Worm (Caenorhabditis elegans) whole organism, L3 larva: ENCODE results near the gene F19G12.4.

Experiments used
- R02D3.7 ChIP-seq: fragments of 150-350 bp; optimal IDR thresholded peaks from 2 replicates; lab custom pipeline; 2014; ENCODE audit warnings: missing biosample characterization, missing genetic modification characterization
- ZK546.5 ChIP-seq: sonication (generic microtip); optimal IDR thresholded peaks from 2 replicates; lab custom pipeline; 2017; ENCODE audit warnings: missing biosample characterization, missing genetic modification characterization
- aly-2 ChIP-seq: fragments of 150-350 bp; optimal IDR thresholded peaks from 2 replicates; lab custom pipeline; 2014; ENCODE audit warnings: missing biosample characterization, missing genetic modification characterization
- ama-1 ChIP-seq: fragments of 150-350 bp; optimal IDR thresholded peaks from 2 replicates; lab custom pipeline; 2018
- ceh-28 ChIP-seq: fragments of 150-350 bp; optimal IDR thresholded peaks from 2 replicates; lab custom pipeline; 2014; ENCODE audit warnings: missing biosample characterization, missing genetic modification reagents, missing genetic modification characterization
- ceh-82 ChIP-seq: fragments of 150-350 bp; optimal IDR thresholded peaks from 2 replicates; lab custom pipeline; 2014; ENCODE audit warnings: missing biosample characterization, missing genetic modification characterization
- ceh-9 ChIP-seq: sonication (generic microtip); optimal IDR thresholded peaks from 2 replicates; lab custom pipeline; 2018; ENCODE audit warnings: missing biosample characterization, missing genetic modification characterization
- daf-12 ChIP-seq: fragments of 150-350 bp; optimal IDR thresholded peaks from 2 replicates; lab custom pipeline; 2014; ENCODE audit warnings: missing biosample characterization, missing genetic modification reagents, missing genetic modification characterization
- egl-27 ChIP-seq: sonication (generic microtip); optimal IDR thresholded peaks from 4 replicates; lab custom pipeline; 2017; ENCODE audit warnings: missing biosample characterization, missing genetic modification reagents, missing genetic modification characterization
- egl-5 ChIP-seq: fragments of 150-350 bp; optimal IDR thresholded peaks from 2 replicates; lab custom pipeline; 2017; ENCODE audit warnings: missing biosample characterization, missing genetic modification reagents, missing genetic modification characterization, inconsistent platforms
- elt-1 ChIP-seq: fragments of 150-350 bp; optimal IDR thresholded peaks from 2 replicates; lab custom pipeline; 2014; ENCODE audit warnings: missing biosample characterization, missing genetic modification characterization
- elt-2 ChIP-seq: sonication (generic microtip); optimal IDR thresholded peaks from 2 replicates; lab custom pipeline; 2016; ENCODE audit warnings: missing genetic modification reagents, mild to moderate bottlenecking, missing genetic modification characterization, missing compliant biosample characterization
- elt-3 ChIP-seq, 3 experiments: fragments of 150-350 bp in 1 of 3; sonication (generic microtip) in 2 of 3; optimal IDR thresholded peaks; 2 replicates in 2 of 3; 4 replicates in 1 of 3; lab custom pipeline; 2014 to 2017; ENCODE audit warnings: missing biosample characterization in 3 of 3, missing genetic modification characterization in 3 of 3
- eor-1 ChIP-seq, 2 experiments: fragments of 150-350 bp; optimal IDR thresholded peaks; 2 replicates each; lab custom pipeline; 2014 to 2018; ENCODE audit warnings: missing biosample characterization in 2 of 2, missing genetic modification characterization in 2 of 2
- fkh-10 ChIP-seq: sonication (generic microtip); optimal IDR thresholded peaks from 2 replicates; lab custom pipeline; 2017; ENCODE audit warnings: missing biosample characterization, missing genetic modification reagents, missing genetic modification characterization
- fos-1 ChIP-seq: fragments of 150-350 bp; optimal IDR thresholded peaks from 2 replicates; lab custom pipeline; 2014; ENCODE audit warnings: missing biosample characterization, missing genetic modification characterization
- hmg-11 ChIP-seq: sonication (generic microtip); optimal IDR thresholded peaks from 2 replicates; lab custom pipeline; 2016; ENCODE audit warnings: missing genetic modification characterization, missing compliant biosample characterization
- jun-1 ChIP-seq: fragments of 150-350 bp; optimal IDR thresholded peaks from 2 replicates; lab custom pipeline; 2014; ENCODE audit warnings: missing biosample characterization, missing genetic modification reagents, missing genetic modification characterization
- lin-15B ChIP-seq: fragments of 150-350 bp; optimal IDR thresholded peaks from 2 replicates; lab custom pipeline; 2014; ENCODE audit warnings: missing biosample characterization, missing genetic modification characterization
- lin-39 ChIP-seq: fragments of 150-350 bp; optimal IDR thresholded peaks from 2 replicates; lab custom pipeline; 2018; ENCODE audit warnings: missing biosample characterization, missing genetic modification reagents, missing genetic modification characterization
- lsy-12 ChIP-seq: sonication (generic microtip); optimal IDR thresholded peaks from 2 replicates; lab custom pipeline; 2016; ENCODE audit warnings: mild to moderate bottlenecking, missing genetic modification characterization, missing compliant biosample characterization
- mdl-1 ChIP-seq: fragments of 150-350 bp; optimal IDR thresholded peaks from 2 replicates; lab custom pipeline; 2014; ENCODE audit warnings: missing biosample characterization, missing genetic modification characterization
- mml-1 ChIP-seq: fragments of 150-350 bp; sonication (generic microtip); optimal IDR thresholded peaks from 3 replicates; lab custom pipeline; 2014; ENCODE audit warnings: missing biosample characterization, missing genetic modification characterization
- nfya-1 ChIP-seq: sonication (generic microtip); optimal IDR thresholded peaks from 2 replicates; lab custom pipeline; 2017; ENCODE audit warnings: missing genetic modification characterization, mild to moderate bottlenecking, missing compliant biosample characterization, antibody characterized with exemption, moderate library complexity; ENCODE audit not compliant: insufficient read depth
- nhr-11 ChIP-seq: fragments of 150-350 bp; optimal IDR thresholded peaks from 2 replicates; lab custom pipeline; 2014; ENCODE audit warnings: missing biosample characterization, missing genetic modification characterization
- nhr-12 ChIP-seq: fragments of 150-350 bp; optimal IDR thresholded peaks from 2 replicates; lab custom pipeline; 2014; ENCODE audit warnings: missing biosample characterization, missing genetic modification characterization
- nhr-23 ChIP-seq: fragments of 150-350 bp; optimal IDR thresholded peaks from 2 replicates; lab custom pipeline; 2014; ENCODE audit warnings: missing biosample characterization, missing genetic modification reagents, missing genetic modification characterization
- nhr-237 ChIP-seq: fragments of 150-350 bp; optimal IDR thresholded peaks from 2 replicates; lab custom pipeline; 2014; ENCODE audit warnings: missing biosample characterization, missing genetic modification characterization
- nhr-25 ChIP-seq: sonication (generic microtip); optimal IDR thresholded peaks from 2 replicates; lab custom pipeline; 2017; ENCODE audit warnings: missing biosample characterization, missing genetic modification characterization
- nhr-28 ChIP-seq: fragments of 150-350 bp; optimal IDR thresholded peaks from 2 replicates; lab custom pipeline; 2014; ENCODE audit warnings: missing biosample characterization, missing genetic modification characterization
- nhr-43 ChIP-seq: sonication (generic microtip); optimal IDR thresholded peaks from 2 replicates; lab custom pipeline; 2016; ENCODE audit warnings: mild to moderate bottlenecking, missing genetic modification characterization, missing compliant biosample characterization; ENCODE audit not compliant: poor library complexity, severe bottlenecking
- nhr-67 ChIP-seq: fragments of 150-350 bp; optimal IDR thresholded peaks from 2 replicates; lab custom pipeline; 2014; ENCODE audit warnings: missing biosample characterization, missing genetic modification characterization
- nhr-76 ChIP-seq: fragments of 150-350 bp; sonication (generic microtip); optimal IDR thresholded peaks from 5 replicates; lab custom pipeline; 2014; ENCODE audit warnings: missing biosample characterization, missing genetic modification characterization
- nhr-77 ChIP-seq: fragments of 150-350 bp; optimal IDR thresholded peaks from 2 replicates; lab custom pipeline; 2014; ENCODE audit warnings: missing biosample characterization, missing genetic modification characterization
- pha-4 ChIP-seq: fragments of 150-350 bp; optimal IDR thresholded peaks from 2 replicates; lab custom pipeline; 2014; ENCODE audit warnings: missing biosample characterization, missing genetic modification reagents, missing genetic modification characterization
- pqm-1 ChIP-seq: fragments of 150-350 bp; optimal IDR thresholded peaks from 2 replicates; lab custom pipeline; 2017; ENCODE audit warnings: missing biosample characterization, missing genetic modification characterization, inconsistent platforms
- sea-2 ChIP-seq: fragments of 150-350 bp; sonication (generic microtip); optimal IDR thresholded peaks from 4 replicates; lab custom pipeline; 2014; ENCODE audit warnings: missing biosample characterization, missing genetic modification reagents, missing genetic modification characterization
- skn-1 ChIP-seq: fragments of 150-350 bp; optimal IDR thresholded peaks from 2 replicates; lab custom pipeline; 2014; ENCODE audit warnings: missing biosample characterization, missing genetic modification characterization
- tbx-2 ChIP-seq: sonication (generic microtip); optimal IDR thresholded peaks from 2 replicates; lab custom pipeline; 2016; ENCODE audit warnings: mild to moderate bottlenecking, missing genetic modification characterization, missing compliant biosample characterization
- ztf-11 ChIP-seq: fragments of 150-350 bp; optimal IDR thresholded peaks from 2 replicates; lab custom pipeline; 2014; ENCODE audit warnings: missing biosample characterization, missing genetic modification characterization
- ztf-4 ChIP-seq: fragments of 150-350 bp; optimal IDR thresholded peaks from 2 replicates; lab custom pipeline; 2014; ENCODE audit warnings: missing biosample characterization, missing genetic modification characterization

The F19G12.4 gene

ce11 chrX:1456350-1457080, 39.4 kb downstream of the F19G12.4 start:
- TF ChIP-seq lin-39 (tag; lab: Kevin White, UChicago) (no peak), ama-1 (no peak), nhr-28 (tag; lab: Kevin White, UChicago) (no peak), ztf-11 (tag; lab: Kevin White, UChicago) (no peak), nhr-25 (peak; percentile 57), nhr-12 (no peak), egl-27 (tag; lab: Kevin White, UChicago) (peak; percentile 42), lin-15B (tag; lab: Kevin White, UChicago) (no peak), daf-12 (tag; lab: Kevin White, UChicago) (no peak), fkh-10 (GFP tag; lab: Kevin White, UChicago) (no peak), mdl-1 (tag; lab: Kevin White, UChicago) (no peak), nhr-67 (tag; lab: Kevin White, UChicago) (no peak), nhr-77 (tag; lab: Kevin White, UChicago) (no peak), ceh-28 (tag; lab: Kevin White, UChicago) (peak; percentile 9), ceh-82 (tag; lab: Kevin White, UChicago) (no peak), eor-1 (tag; optimal IDR thresholded peaks at IDR 0.05; lab: Kevin White, UChicago) (no peak), elt-1 (tag; lab: Kevin White, UChicago) (no peak), nhr-23 (tag; lab: Kevin White, UChicago) (peak; percentile 21), nhr-43 (tag; lab: Kevin White, UChicago) (peak; percentile 17), nfya-1 (peak; percentile 39), R02D3.7 (tag; lab: Kevin White, UChicago) (no peak), ztf-4 (no peak), pha-4 (tag; lab: Kevin White, UChicago) (peak; percentile 99), fos-1 (tag; lab: Kevin White, UChicago) (no peak), egl-5 (tag; lab: Kevin White, UChicago) (peak; percentile 86), skn-1 (tag; lab: Kevin White, UChicago) (peak; percentile 91), nhr-237 (tag; lab: Kevin White, UChicago) (no peak), elt-2 (tag; lab: Kevin White, UChicago) (peak; percentile 45), lsy-12 (tag; lab: Kevin White, UChicago) (no peak), nhr-11 (tag; lab: Kevin White, UChicago) (no peak), jun-1 (no peak), nhr-76 (no peak), ZK546.5 (no peak), pqm-1 (tag; lab: Kevin White, UChicago) (peak; percentile 57), aly-2 (tag; lab: Kevin White, UChicago) (no peak), sea-2 (GFP tag; lab: Kevin White, UChicago) (no peak)

DNA sequence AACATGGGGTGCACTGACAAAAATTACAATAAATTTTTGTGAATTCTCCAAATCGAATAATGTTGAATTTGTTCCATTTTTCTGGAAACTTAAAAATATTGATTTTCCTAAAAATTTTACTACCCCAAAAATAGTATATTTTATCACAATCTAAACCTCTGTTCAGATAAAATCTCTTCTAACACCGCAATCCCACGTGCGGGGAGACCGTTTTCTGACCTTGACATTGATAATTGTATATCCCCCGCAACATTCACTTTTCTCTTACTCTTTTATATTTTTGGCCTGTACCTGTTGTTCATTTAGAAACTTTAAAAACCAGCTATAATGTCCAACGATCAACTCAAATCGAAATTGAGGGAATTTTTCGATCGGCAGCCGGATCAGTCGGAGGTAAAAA, 41.7 kb downstream of the F19G12.4 start, which contains the start of gene D1005.2:
TSS of gene D1005.2 (plus strand) at position 230 of the 400 bp plus-strand sequence.
- TF ChIP-seq hmg-11: no peak
- no peak for TF ChIP-seq lin-15B (tag; lab: Kevin White, UChicago)
- no peak for TF ChIP-seq nhr-28 (tag; lab: Kevin White, UChicago)
- no peak for TF ChIP-seq mml-1 (tag; lab: Kevin White, UChicago)
- TF ChIP-seq skn-1 (tag; lab: Kevin White, UChicago): no peak
- no peak for TF ChIP-seq elt-2 (tag; lab: Kevin White, UChicago)
- TF ChIP-seq nhr-23 (tag; lab: Kevin White, UChicago): peak; percentile 63
- TF ChIP-seq nhr-25: peak; percentile 41
- TF ChIP-seq nhr-12: no peak

DNA sequence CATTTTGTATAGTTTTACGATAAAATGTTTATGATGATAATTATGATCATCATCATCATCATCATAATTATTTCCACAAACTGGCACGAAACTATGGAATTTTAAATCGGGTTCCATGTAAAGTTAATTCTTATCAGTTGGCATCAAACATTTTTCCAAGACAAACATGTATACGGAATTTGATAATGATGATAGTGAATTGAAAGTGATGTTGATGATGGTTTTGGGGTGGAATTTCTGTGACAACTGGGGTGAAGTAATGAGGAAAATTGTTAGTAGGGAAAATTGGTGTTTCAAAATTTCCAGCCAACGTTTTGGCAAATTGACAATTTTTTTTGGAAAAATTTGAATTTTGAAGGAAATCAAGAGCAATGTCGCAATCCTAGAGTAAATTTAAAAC, 42.7 kb downstream of the F19G12.4 start:
- TF ChIP-seq aly-2 (tag; lab: Kevin White, UChicago) (no peak), ceh-9 (tag; lab: Kevin White, UChicago) (no peak), egl-27 (tag; lab: Kevin White, UChicago) (no peak), tbx-2 (tag; lab: Kevin White, UChicago) (no peak), nhr-11 (tag; lab: Kevin White, UChicago) (no peak), elt-3 (tag; optimal IDR thresholded peaks at IDR 0.05; lab: Kevin White, UChicago) (no peak), ZK546.5 (no peak)
